Fruit fly (Drosophila melanogaster): Measurements from ENCODE around the gene CG7276.

The CG7276 gene

dm6 chr3L:15497902-15498301 lies at the start of gene CG7276:
CG7276 (plus strand) TSS chr3L:15498202.
- TF ChIP-seq rgr (GFP tag; optimal IDR thresholded peaks at IDR 0.05) = no peak
- TF ChIP-seq CG9705 (GFP tag; optimal IDR thresholded peaks at IDR 0.05) = no peak
- TF ChIP-seq lola (GFP tag; optimal IDR thresholded peaks at IDR 0.05) = no peak
- TF ChIP-seq ey (GFP tag; optimal IDR thresholded peaks at IDR 0.05) = no peak
- no peak for TF ChIP-seq N (GFP tag; optimal IDR thresholded peaks at IDR 0.05)
- TF ChIP-seq Sp1 (GFP tag; optimal IDR thresholded peaks at IDR 0.05) = no peak

- TF ChIP-seq Hnf4 (GFP tag; optimal IDR thresholded peaks at IDR 0.05) (no peak), h (GFP tag; optimal IDR thresholded peaks at IDR 0.05) (no peak)
Measured at dm6 chr3L:15474010-15474409, 24.0 kb upstream of the CG7276 start, which contains the start of gene cocoon. cocoon (minus strand) TSS chr3L:15474110.

dm6 chr3L:15485302-15485701 lies 12.7 kb upstream of the CG7276 start, which contains the start of gene Ran-like:
Ran-like (minus strand) TSS chr3L:15485402.
- TF ChIP-seq Vsx2 (GFP tag; optimal IDR thresholded peaks at IDR 0.05; ENCODE audit: partially characterized antibody) = no peak
- no peak for TF ChIP-seq CG32264 (GFP tag; optimal IDR thresholded peaks at IDR 0.05)
- no peak for TF ChIP-seq GATAd (GFP tag; optimal IDR thresholded peaks at IDR 0.05)
- TF ChIP-seq N (GFP tag; optimal IDR thresholded peaks at IDR 0.05) = no peak
- no peak for TF ChIP-seq CG9705 (GFP tag; optimal IDR thresholded peaks at IDR 0.05)
- TF ChIP-seq Jra (GFP tag; optimal IDR thresholded peaks at IDR 0.05) = no peak
- TF ChIP-seq CrebA (GFP tag; optimal IDR thresholded peaks at IDR 0.05; ENCODE audit: borderline replicate concordance) = no peak
- TF ChIP-seq Rel (GFP tag; optimal IDR thresholded peaks at IDR 0.05) = no peak
- no peak for TF ChIP-seq Rel (tag; optimal IDR thresholded peaks at IDR 0.05)
- no peak for TF ChIP-seq dsf (GFP tag; optimal IDR thresholded peaks at IDR 0.05; ENCODE audit: borderline replicate concordance)
- TF ChIP-seq sage (GFP tag; optimal IDR thresholded peaks at IDR 0.05) = no peak
- TF ChIP-seq Dif (GFP tag; optimal IDR thresholded peaks at IDR 0.05; ENCODE audit: partially characterized antibody) = no peak
- no peak for TF ChIP-seq Myc (optimal IDR thresholded peaks at IDR 0.05)
- TF ChIP-seq dl (GFP tag; optimal IDR thresholded peaks at IDR 0.05; ENCODE audit: insufficient read depth in 1 of 2, partially characterized antibody in 2 of 2) = no peak
- TF ChIP-seq rgr (GFP tag; optimal IDR thresholded peaks at IDR 0.05) = no peak

dm6 chr3L:15493886-15494598 lies 4.0 kb upstream of the CG7276 start:
- TF ChIP-seq dl (GFP tag; optimal IDR thresholded peaks at IDR 0.05; ENCODE audit: insufficient read depth in 1 of 2, partially characterized antibody in 2 of 2) = peak in 1 of 2 experiments; percentile 30
- TF ChIP-seq Dif (GFP tag; optimal IDR thresholded peaks at IDR 0.05; ENCODE audit: partially characterized antibody) = peak; percentile 56
- TF ChIP-seq jim (GFP tag; optimal IDR thresholded peaks at IDR 0.05) = no peak
- no peak for TF ChIP-seq CG9705 (GFP tag; optimal IDR thresholded peaks at IDR 0.05)
- peak; percentile 80 for TF ChIP-seq Vsx2 (GFP tag; optimal IDR thresholded peaks at IDR 0.05; ENCODE audit: partially characterized antibody)
- no peak for TF ChIP-seq N (GFP tag; optimal IDR thresholded peaks at IDR 0.05)

- TF ChIP-seq Sp1 (GFP tag; optimal IDR thresholded peaks at IDR 0.05) = no peak
- no peak for TF ChIP-seq N (GFP tag; optimal IDR thresholded peaks at IDR 0.05)
- no peak for TF ChIP-seq jim (GFP tag; optimal IDR thresholded peaks at IDR 0.05)
- TF ChIP-seq Dif (GFP tag; optimal IDR thresholded peaks at IDR 0.05; ENCODE audit: partially characterized antibody) = no peak
- TF ChIP-seq OdsH (GFP tag; optimal IDR thresholded peaks at IDR 0.05) = no peak
- no peak for TF ChIP-seq rgr (GFP tag; optimal IDR thresholded peaks at IDR 0.05)
- no peak for TF ChIP-seq woc (GFP tag; optimal IDR thresholded peaks at IDR 0.05)
- TF ChIP-seq ey (GFP tag; optimal IDR thresholded peaks at IDR 0.05) = no peak
- no peak for TF ChIP-seq Jra (GFP tag; optimal IDR thresholded peaks at IDR 0.05)
- TF ChIP-seq Rel (GFP tag; optimal IDR thresholded peaks at IDR 0.05) = no peak
- no peak for TF ChIP-seq Rel (tag; optimal IDR thresholded peaks at IDR 0.05)
- TF ChIP-seq Vsx2 (GFP tag; optimal IDR thresholded peaks at IDR 0.05; ENCODE audit: partially characterized antibody) = no peak
- no peak for TF ChIP-seq Hr83 (GFP tag; optimal IDR thresholded peaks at IDR 0.05; ENCODE audit: poor library complexity, severe bottlenecking)
- TF ChIP-seq brk (GFP tag; optimal IDR thresholded peaks at IDR 0.05) = no peak
- TF ChIP-seq Dfd (GFP tag; optimal IDR thresholded peaks at IDR 0.05) = no peak
- TF ChIP-seq Hr78 (GFP tag; optimal IDR thresholded peaks at IDR 0.05) = no peak
- no peak for TF ChIP-seq tai (GFP tag; optimal IDR thresholded peaks at IDR 0.05)
- TF ChIP-seq CG9705 (GFP tag; optimal IDR thresholded peaks at IDR 0.05) = no peak
Measured at dm6 chr3L:15494599-15495271, 3.3 kb upstream of the CG7276 start.

All from whole organism, wandering third instar larva.